Fruit fly (Drosophila melanogaster): ENCODE data around the gene CG31200.

DNA sequence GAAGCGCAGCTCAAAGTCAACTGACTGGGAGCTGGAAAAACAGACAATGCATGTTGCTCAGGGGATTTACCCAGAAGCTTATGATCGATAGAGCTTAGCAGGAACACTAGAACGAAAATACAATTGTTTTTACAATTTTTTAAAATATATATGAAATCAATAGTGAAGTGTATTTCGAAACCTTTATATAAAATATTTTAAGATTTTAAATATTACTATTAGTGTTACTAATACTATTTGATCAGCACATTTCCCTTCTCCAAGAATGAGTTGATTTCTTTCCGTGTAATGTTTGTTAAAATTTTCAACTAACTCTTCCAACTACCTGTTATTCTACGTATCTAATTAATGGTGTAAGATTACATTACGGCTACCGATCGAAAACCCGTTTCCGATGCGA is 1.4 kb downstream of the CG31200 start, which contains the start of gene CG31199:
- TF ChIP-seq CG1621 (tag; optimal IDR thresholded peaks at IDR 0.05): no peak
- no peak for TF ChIP-seq CG10631 (GFP tag; optimal IDR thresholded peaks at IDR 0.05)
- no peak for TF ChIP-seq Sox15 (GFP tag; optimal IDR thresholded peaks at IDR 0.05)
- no peak for TF ChIP-seq achi (GFP tag; optimal IDR thresholded peaks at IDR 0.05)

Data from whole organism, prepupa.